Worm (Caenorhabditis elegans): Measurements from ENCODE around the gene srx-34.

Gene srx-34

DNA sequence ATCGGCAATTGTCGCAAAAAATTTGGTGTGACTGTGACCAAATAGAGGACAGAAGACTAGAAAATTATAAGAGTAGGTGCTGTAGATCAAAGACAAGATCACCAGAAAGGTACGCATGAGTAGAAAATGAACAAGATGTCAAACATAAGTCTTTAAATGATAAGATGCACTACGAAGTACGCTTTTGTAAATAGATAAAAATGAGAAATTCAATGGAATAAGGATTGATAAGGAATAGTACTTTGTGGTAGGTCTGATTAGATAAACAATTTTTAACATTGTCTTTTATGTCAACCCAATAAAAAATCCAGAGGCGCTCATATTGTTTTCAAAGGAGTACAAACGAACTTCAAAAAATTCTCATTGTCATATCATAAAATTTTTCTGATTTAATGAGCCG, 30.5 kb upstream of the srx-34 start, which contains the start of gene F10D2.8:
TSS of gene F10D2.8 (minus strand) at position 145 of the 400 bp plus-strand sequence.
- TF ChIP-seq ceh-2 (tag; optimal IDR thresholded peaks at IDR 0.05) (no peak), hlh-13 (GFP tag; optimal IDR thresholded peaks at IDR 0.05) (no peak), zip-5 (tag; optimal IDR thresholded peaks at IDR 0.05) (no peak), gmeb-2 (tag; optimal IDR thresholded peaks at IDR 0.05) (no peak), elt-2 (tag; optimal IDR thresholded peaks at IDR 0.05) (peak; percentile 90)

DNA sequence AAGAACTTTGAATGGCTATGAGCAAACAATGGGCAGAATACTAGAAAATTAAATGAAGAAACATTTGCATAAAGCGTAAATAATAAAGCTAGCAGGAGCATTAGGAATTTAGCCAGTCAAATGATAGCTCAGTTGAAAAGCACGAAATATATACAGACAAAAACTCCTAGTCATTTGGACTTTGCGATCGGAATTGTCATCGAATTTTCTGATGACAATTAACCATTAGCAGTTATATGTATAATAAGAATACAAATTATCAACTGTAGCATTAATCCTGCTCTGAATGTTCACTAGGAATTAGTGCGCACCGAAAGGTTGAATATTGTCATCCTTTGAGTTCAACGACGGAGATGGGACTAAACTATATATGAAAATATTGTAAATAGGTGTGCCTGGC, 27.3 kb upstream of the srx-34 start, which contains the start of gene ugt-38:
TSS of gene ugt-38 (minus strand) at position 101 of the 400 bp plus-strand sequence.
- no peak for TF ChIP-seq ceh-24 (tag; optimal IDR thresholded peaks at IDR 0.05)
- no peak for TF ChIP-seq pha-2 (tag; optimal IDR thresholded peaks at IDR 0.05)
- TF ChIP-seq unc-42 (tag; optimal IDR thresholded peaks at IDR 0.05) = no peak
- TF ChIP-seq elt-2 (tag; optimal IDR thresholded peaks at IDR 0.05) = no peak
- TF ChIP-seq sox-2 (GFP tag; IDR thresholded peaks at IDR 0.05) = no peak
- TF ChIP-seq hlh-8 (tag; optimal IDR thresholded peaks at IDR 0.05) = no peak
- TF ChIP-seq tbx-2 (tag; optimal IDR thresholded peaks at IDR 0.05) = no peak
- TF ChIP-seq pha-4 (tag; optimal IDR thresholded peaks at IDR 0.05) = no peak
- TF ChIP-seq unc-3 (GFP tag; conservative IDR thresholded peaks at IDR 0.05) = no peak
- TF ChIP-seq unc-3 (tag; optimal IDR thresholded peaks at IDR 0.05) = no peak
- TF ChIP-seq fkh-6 (tag; optimal IDR thresholded peaks at IDR 0.05) = no peak
- TF ChIP-seq ceh-14 (tag; optimal IDR thresholded peaks at IDR 0.05) = no peak
- no peak for TF ChIP-seq ceh-2 (tag; optimal IDR thresholded peaks at IDR 0.05)
- no peak for TF ChIP-seq K02D7.2 (tag; optimal IDR thresholded peaks at IDR 0.05)
- no peak for TF ChIP-seq sdc-2 (tag; optimal IDR thresholded peaks at IDR 0.05)

DNA sequence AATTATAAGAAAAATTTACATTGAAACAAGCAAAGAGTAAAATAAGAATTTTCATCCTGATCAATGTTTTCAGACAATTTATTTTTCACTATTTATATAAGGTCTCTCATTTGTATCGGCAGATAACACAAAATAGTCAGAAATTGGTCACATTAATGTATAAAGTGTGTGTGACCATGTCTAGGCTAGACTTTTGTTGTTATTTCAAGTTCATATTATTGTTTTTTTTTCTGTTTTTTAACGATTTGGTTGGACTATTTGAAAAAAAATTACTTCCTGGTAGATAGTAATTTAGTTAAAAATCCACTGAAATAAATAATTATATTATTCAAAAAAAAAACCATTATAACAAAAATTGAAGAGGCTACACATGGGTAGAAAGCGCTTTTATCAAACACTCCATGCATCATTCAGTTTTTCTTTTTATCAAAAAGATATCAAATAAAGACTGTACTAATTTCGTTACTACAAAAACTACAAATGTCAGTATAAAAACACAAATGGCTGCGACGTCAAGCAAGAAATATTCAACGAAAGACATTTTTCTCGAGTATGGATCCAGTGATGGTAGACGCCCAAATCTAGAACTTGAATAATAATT, 25.3 kb upstream of the srx-34 start, which contains the start of gene ugt-37:
TSS of gene ugt-37 (minus strand) at position 69 of the 601 bp plus-strand sequence.
- TF ChIP-seq ref-2 (tag; optimal IDR thresholded peaks at IDR 0.05) (no peak), gmeb-2 (tag; optimal IDR thresholded peaks at IDR 0.05) (no peak), hlh-8 (tag; optimal IDR thresholded peaks at IDR 0.05) (no peak), ztf-16 (tag; optimal IDR thresholded peaks at IDR 0.05) (no peak), F13H6.1 (tag; optimal IDR thresholded peaks at IDR 0.05) (no peak), syd-9 (tag; optimal IDR thresholded peaks at IDR 0.05) (no peak), pqm-1 (tag; optimal IDR thresholded peaks at IDR 0.05) (no peak)

DNA sequence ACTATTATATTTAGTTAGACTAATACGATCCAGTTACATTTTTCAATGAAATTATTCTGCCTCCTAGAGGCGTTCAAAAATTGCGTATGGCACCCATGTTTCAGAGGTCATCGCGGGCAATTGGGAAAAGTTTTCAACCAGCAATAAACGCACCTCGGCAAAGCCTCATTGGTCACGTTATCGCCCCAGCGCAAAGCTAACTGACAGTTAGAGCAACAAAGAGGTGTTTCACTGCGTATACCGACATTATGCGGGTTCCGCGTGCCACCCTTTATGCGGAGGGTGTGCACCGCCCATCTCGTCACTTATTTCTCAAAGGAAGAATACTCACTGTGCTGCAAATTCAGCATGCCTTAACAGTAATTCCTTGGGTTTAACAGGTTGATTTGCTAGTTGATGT, 22.6 kb upstream of the srx-34 start:
- TF ChIP-seq elt-2 (tag; optimal IDR thresholded peaks at IDR 0.05) (peak; percentile 0), odd-2 (tag; optimal IDR thresholded peaks at IDR 0.05) (no peak)

DNA sequence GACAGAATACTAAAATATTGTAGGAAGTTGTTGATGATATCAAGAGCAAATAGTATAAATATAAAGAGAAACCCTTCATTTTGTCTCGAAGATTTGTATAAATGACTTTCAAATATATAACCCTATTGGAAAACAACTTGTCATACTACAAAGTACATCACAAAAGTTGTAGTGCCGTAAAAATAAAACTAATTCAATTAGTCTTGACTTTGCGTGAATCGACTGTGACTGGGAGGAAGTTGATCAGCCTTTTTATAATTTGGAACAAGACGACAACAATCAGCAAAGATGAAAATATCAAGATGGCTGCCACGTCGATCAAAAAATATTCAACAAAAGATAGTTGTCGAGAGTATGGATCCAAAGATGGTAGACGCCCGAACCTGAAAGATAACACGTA, 21.8 kb upstream of the srx-34 start, which contains the start of gene ugt-40:
TSS of gene ugt-40 (minus strand) at position 101 of the 400 bp plus-strand sequence.
- TF ChIP-seq unc-86 (tag; optimal IDR thresholded peaks at IDR 0.05) = no peak
- TF ChIP-seq ttx-3 (tag; optimal IDR thresholded peaks at IDR 0.05) = no peak
- TF ChIP-seq elt-4 (tag; optimal IDR thresholded peaks at IDR 0.05) = no peak
- TF ChIP-seq T23F11.4 (GFP tag; optimal IDR thresholded peaks at IDR 0.05) = no peak
- no peak for TF ChIP-seq mec-3 (tag; optimal IDR thresholded peaks at IDR 0.05; ENCODE audit: borderline replicate concordance)
- TF ChIP-seq eyg-1 (tag; optimal IDR thresholded peaks at IDR 0.05) = no peak
- TF ChIP-seq pax-1 (tag; optimal IDR thresholded peaks at IDR 0.05) = no peak
- TF ChIP-seq pha-4 (tag; optimal IDR thresholded peaks at IDR 0.05) = no peak
- TF ChIP-seq C08G9.2 (tag; optimal IDR thresholded peaks at IDR 0.05) = no peak

DNA sequence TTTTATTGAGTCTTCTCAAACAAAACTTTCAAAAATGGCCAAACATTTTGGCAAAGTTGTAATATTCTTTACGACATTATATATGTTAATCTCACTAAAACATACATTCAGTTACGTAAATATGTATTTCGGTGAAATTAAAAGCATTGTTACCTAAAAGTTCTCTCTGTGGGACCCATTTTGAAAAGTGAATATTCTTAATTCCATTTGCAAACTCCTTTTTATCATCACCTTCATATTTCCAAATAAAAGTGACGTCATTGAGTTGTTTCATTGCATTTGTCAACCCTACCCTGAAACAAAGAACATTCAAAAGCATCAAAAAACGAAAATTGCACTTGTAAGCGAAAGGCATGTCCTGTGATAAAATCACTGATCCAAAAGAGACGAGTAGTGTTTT, 20.3 kb upstream of the srx-34 start:
- TF ChIP-seq pqm-1 (tag; optimal IDR thresholded peaks at IDR 0.05) (no peak), ceh-30 (tag; optimal IDR thresholded peaks at IDR 0.05) (no peak), tbx-7 (tag; optimal IDR thresholded peaks at IDR 0.05) (no peak), madf-2 (tag; optimal IDR thresholded peaks at IDR 0.05) (no peak), ceh-18 (tag; optimal IDR thresholded peaks at IDR 0.05) (no peak), Y22D7AL.16 (tag; optimal IDR thresholded peaks at IDR 0.05) (no peak), sdc-2 (tag; optimal IDR thresholded peaks at IDR 0.05) (no peak), unc-42 (tag; optimal IDR thresholded peaks at IDR 0.05) (no peak), rnt-1 (tag; optimal IDR thresholded peaks at IDR 0.05) (no peak), ahr-1 (tag; optimal IDR thresholded peaks at IDR 0.05) (no peak), npax-4 (tag; optimal IDR thresholded peaks at IDR 0.05) (no peak), ceh-45 (GFP tag; IDR thresholded peaks at IDR 0.05) (no peak), unc-86 (tag; optimal IDR thresholded peaks at IDR 0.05) (no peak)

All from whole organism, late embryonic.